Fruit fly (Drosophila melanogaster) whole organism, embryonic: ENCODE data around the gene Tg.

ENCODE experiments used
- Abd-B ChIP-seq: fragments of 200-800 bp; sonication (Bioruptor generic); optimal IDR thresholded peaks from 2 replicates; lab custom pipeline; 2018; ENCODE audit warnings: missing biosample characterization, mild to moderate bottlenecking, missing genetic modification characterization, moderate library complexity
- CG10959 ChIP-seq: fragments of 200-800 bp; sonication (Bioruptor generic); IDR thresholded peaks from 2 replicates; pipeline ENCODE4 v1.3.6; 2022; ENCODE audit warnings: missing biosample characterization, missing genetic modification characterization
- CG11093 ChIP-seq: fragments of 200-800 bp; sonication (Bioruptor generic); IDR thresholded peaks from 3 replicates; pipeline ENCODE4 v1.3.6; 2022; ENCODE audit warnings: missing biosample characterization, missing genetic modification characterization
- CG11695 ChIP-seq: fragments of 200-800 bp; sonication (Bioruptor generic); IDR thresholded peaks from 3 replicates; pipeline ENCODE4 v1.3.6; 2022; ENCODE audit warnings: missing biosample characterization, missing genetic modification characterization
- CG12236 ChIP-seq: fragments of 200-800 bp; sonication (Bioruptor generic); optimal IDR thresholded peaks from 2 replicates; lab custom pipeline; 2016; ENCODE audit warnings: missing biosample characterization, missing genetic modification characterization
- CG12299 ChIP-seq: fragments of 200-800 bp; sonication (Bioruptor generic); optimal IDR thresholded peaks from 2 replicates; lab custom pipeline; 2018; ENCODE audit warnings: missing biosample characterization, mild to moderate bottlenecking, missing genetic modification characterization
- CG13624 ChIP-seq: fragments of 200-800 bp; sonication (Bioruptor generic); optimal IDR thresholded peaks from 2 replicates; lab custom pipeline; 2016; ENCODE audit warnings: missing biosample characterization, missing genetic modification characterization
- CG15696 ChIP-seq: fragments of 200-800 bp; sonication (Bioruptor generic); optimal IDR thresholded peaks from 2 replicates; lab custom pipeline; 2019; ENCODE audit warnings: missing biosample characterization, mild to moderate bottlenecking, missing genetic modification characterization, moderate library complexity
- CG16863 ChIP-seq: fragments of 200-800 bp; sonication (Bioruptor generic); optimal IDR thresholded peaks from 3 replicates; lab custom pipeline; 2016; ENCODE audit warnings: missing biosample characterization, missing genetic modification characterization
- CG17612 ChIP-seq: fragments of 200-800 bp; sonication (Bioruptor generic); IDR thresholded peaks from 2 replicates; pipeline ENCODE4 v1.3.6; 2022; ENCODE audit warnings: missing biosample characterization, missing genetic modification characterization
- CG1832 ChIP-seq: fragments of 200-800 bp; sonication (Bioruptor generic); optimal IDR thresholded peaks from 2 replicates; lab custom pipeline; 2017; ENCODE audit warnings: missing biosample characterization, mild to moderate bottlenecking, missing genetic modification characterization, inconsistent platforms
- CG30431 ChIP-seq: fragments of 200-800 bp; sonication (Bioruptor generic); optimal IDR thresholded peaks from 2 replicates; lab custom pipeline; 2017; ENCODE audit warnings: missing biosample characterization, missing genetic modification characterization
- CG3407 ChIP-seq: fragments of 200-800 bp; sonication (Bioruptor generic); optimal IDR thresholded peaks from 2 replicates; lab custom pipeline; 2018; ENCODE audit warnings: missing biosample characterization, mild to moderate bottlenecking, missing genetic modification characterization
- CG34224 ChIP-seq: fragments of 200-800 bp; sonication (Bioruptor generic); IDR thresholded peaks from 3 replicates; pipeline ENCODE4 v1.3.6; 2022; ENCODE audit warnings: missing biosample characterization, missing genetic modification characterization; ENCODE audit not compliant: partially characterized antibody
- CG34422 ChIP-seq: fragments of 200-800 bp; sonication (Bioruptor generic); IDR thresholded peaks from 3 replicates; pipeline ENCODE4 v1.3.6; 2022; ENCODE audit warnings: missing biosample characterization, missing genetic modification characterization
- CG4730 ChIP-seq: fragments of 200-800 bp; sonication (Bioruptor generic); IDR thresholded peaks from 2 replicates; pipeline ENCODE4 v1.3.6; 2022; ENCODE audit warnings: missing biosample characterization, missing genetic modification characterization
- CG5180 ChIP-seq: fragments of 200-800 bp; sonication (Bioruptor generic); optimal IDR thresholded peaks from 3 replicates; lab custom pipeline; 2017; ENCODE audit warnings: missing biosample characterization, missing genetic modification characterization, mild to moderate bottlenecking, moderate library complexity, missing genetic modification reagents
- CG6272 ChIP-seq: fragments of 200-800 bp; sonication (Bioruptor generic); IDR thresholded peaks from 2 replicates; pipeline ENCODE4 v1.3.6; 2022; ENCODE audit warnings: missing biosample characterization, missing genetic modification characterization
- CG7745 ChIP-seq: fragments of 200-800 bp; sonication (Bioruptor generic); optimal IDR thresholded peaks from 2 replicates; lab custom pipeline; 2018; ENCODE audit warnings: missing biosample characterization, mild to moderate bottlenecking, missing genetic modification characterization, moderate library complexity
- CG7839 ChIP-seq: fragments of 200-800 bp; sonication (Bioruptor generic); optimal IDR thresholded peaks from 3 replicates; lab custom pipeline; 2018; ENCODE audit warnings: missing biosample characterization, mild to moderate bottlenecking, missing genetic modification characterization, moderate library complexity
- CG7928 ChIP-seq: fragments of 200-800 bp; sonication (Bioruptor generic); optimal IDR thresholded peaks from 2 replicates; lab custom pipeline; 2017; ENCODE audit warnings: missing biosample characterization, mild to moderate bottlenecking, missing genetic modification characterization
- CG8089 ChIP-seq: fragments of 200-800 bp; sonication (Bioruptor generic); optimal IDR thresholded peaks from 3 replicates; lab custom pipeline; 2016; ENCODE audit warnings: missing biosample characterization, missing genetic modification characterization
- CG8924 ChIP-seq: fragments of 200-800 bp; optimal IDR thresholded peaks from 3 replicates; lab custom pipeline; 2019; ENCODE audit warnings: missing biosample characterization, mild to moderate bottlenecking, missing genetic modification characterization, moderate library complexity
- CG9215 ChIP-seq: fragments of 200-800 bp; sonication (Bioruptor generic); IDR thresholded peaks from 2 replicates; pipeline ENCODE4 v1.3.6; 2022; ENCODE audit warnings: missing biosample characterization, missing genetic modification characterization
- CG9609 ChIP-seq: fragments of 200-800 bp; sonication (Bioruptor generic); optimal IDR thresholded peaks from 3 replicates; lab custom pipeline; 2016; ENCODE audit warnings: missing biosample characterization, missing genetic modification characterization
- CG9727 ChIP-seq: fragments of 200-800 bp; sonication (Bioruptor generic); optimal IDR thresholded peaks from 3 replicates; lab custom pipeline; 2017; ENCODE audit warnings: missing biosample characterization, mild to moderate bottlenecking, missing genetic modification characterization
- Doc3 ChIP-seq: fragments of 200-800 bp; sonication (Bioruptor generic); IDR thresholded peaks from 3 replicates; pipeline ENCODE4 v1.3.6; 2022; ENCODE audit warnings: missing biosample characterization, missing genetic modification characterization; ENCODE audit not compliant: partially characterized antibody
- HLH54F ChIP-seq: fragments of 200-800 bp; sonication (Bioruptor generic); optimal IDR thresholded peaks from 3 replicates; lab custom pipeline; 2016; ENCODE audit warnings: missing biosample characterization, missing genetic modification characterization
- Hsf ChIP-seq: fragments of 200-800 bp; sonication (Bioruptor generic); optimal IDR thresholded peaks from 3 replicates; lab custom pipeline; 2016; ENCODE audit warnings: missing biosample characterization, missing genetic modification characterization
- Mad ChIP-seq: fragments of 200-800 bp; sonication (Bioruptor generic); optimal IDR thresholded peaks from 2 replicates; lab custom pipeline; 2016; ENCODE audit warnings: missing biosample characterization, missing genetic modification characterization
- Neu2 ChIP-seq: fragments of 200-800 bp; sonication (Bioruptor generic); optimal IDR thresholded peaks from 3 replicates; lab custom pipeline; 2016; ENCODE audit warnings: missing biosample characterization, missing genetic modification characterization, borderline replicate concordance
- Nf-YB ChIP-seq: fragments of 200-800 bp; sonication (Bioruptor generic); optimal IDR thresholded peaks from 3 replicates; lab custom pipeline; 2019; ENCODE audit warnings: missing biosample characterization, mild to moderate bottlenecking, missing genetic modification characterization, moderate library complexity
- NfI ChIP-seq: fragments of 200-800 bp; sonication (Bioruptor generic); optimal IDR thresholded peaks from 3 replicates; lab custom pipeline; 2018; ENCODE audit warnings: missing biosample characterization, mild to moderate bottlenecking, missing genetic modification characterization, moderate library complexity
- Ravus ChIP-seq: fragments of 200-800 bp; sonication (Bioruptor generic); IDR thresholded peaks from 2 replicates; pipeline ENCODE4 v1.3.6; 2022; ENCODE audit warnings: missing biosample characterization, missing genetic modification characterization
- TFAM ChIP-seq: fragments of 200-800 bp; sonication (Bioruptor generic); optimal IDR thresholded peaks from 2 replicates; lab custom pipeline; 2017; ENCODE audit warnings: missing biosample characterization, missing genetic modification characterization, inconsistent platforms
- ato ChIP-seq: fragments of 200-800 bp; sonication (Bioruptor generic); IDR thresholded peaks from 2 replicates; pipeline ENCODE4 v1.3.6; 2022; ENCODE audit warnings: missing biosample characterization, missing genetic modification characterization; ENCODE audit not compliant: partially characterized antibody
- croc ChIP-seq: fragments of 200-800 bp; sonication (Bioruptor generic); conservative IDR thresholded peaks from 3 replicates; pipeline ENCODE4 v1.3.6; 2022; ENCODE audit warnings: missing biosample characterization, missing genetic modification characterization
- crp ChIP-seq, 2 experiments: fragments of 200-800 bp; sonication (Bioruptor generic); optimal IDR thresholded peaks; 2 replicates in 1 of 2; 3 replicates in 1 of 2; lab custom pipeline; 2017; ENCODE audit warnings: missing biosample characterization in 2 of 2, missing genetic modification characterization in 2 of 2, mild to moderate bottlenecking in 1 of 2, moderate library complexity in 1 of 2
- gce ChIP-seq: fragments of 200-800 bp; sonication (Bioruptor generic); IDR thresholded peaks from 3 replicates; pipeline ENCODE4 v1.3.6; 2022; ENCODE audit warnings: missing biosample characterization, missing genetic modification characterization
- gcm ChIP-seq: fragments of 200-800 bp; sonication (Bioruptor generic); optimal IDR thresholded peaks from 2 replicates; lab custom pipeline; 2019; ENCODE audit warnings: missing biosample characterization, mild to moderate bottlenecking, missing genetic modification characterization, moderate library complexity
- gfzf ChIP-seq: fragments of 200-800 bp; sonication (Bioruptor generic); optimal IDR thresholded peaks from 2 replicates; lab custom pipeline; 2016; ENCODE audit warnings: missing biosample characterization, mild to moderate bottlenecking, missing genetic modification characterization, moderate library complexity
- kah ChIP-seq: fragments of 200-800 bp; sonication (Bioruptor generic); optimal IDR thresholded peaks from 2 replicates; lab custom pipeline; 2018; ENCODE audit warnings: missing biosample characterization, mild to moderate bottlenecking, missing genetic modification characterization
- nerfin-2 ChIP-seq: fragments of 200-800 bp; sonication (Bioruptor generic); IDR thresholded peaks from 2 replicates; pipeline ENCODE4 v1.3.6; 2022; ENCODE audit warnings: missing biosample characterization, missing genetic modification characterization; ENCODE audit not compliant: partially characterized antibody
- org-1 ChIP-seq: fragments of 200-800 bp; sonication (Bioruptor generic); optimal IDR thresholded peaks from 2 replicates; lab custom pipeline; 2017; ENCODE audit warnings: missing biosample characterization, missing genetic modification characterization
- pb ChIP-seq: fragments of 200-800 bp; sonication (Bioruptor generic); optimal IDR thresholded peaks from 3 replicates; lab custom pipeline; 2016; ENCODE audit warnings: missing biosample characterization, missing genetic modification characterization
- peb ChIP-seq: fragments of 200-800 bp; sonication (Bioruptor generic); IDR thresholded peaks from 2 replicates; pipeline ENCODE4 v1.3.6; 2022; ENCODE audit warnings: missing biosample characterization, missing genetic modification characterization
- so ChIP-seq: fragments of 200-800 bp; sonication (Bioruptor generic); IDR thresholded peaks from 3 replicates; pipeline ENCODE4 v1.3.6; 2022; ENCODE audit warnings: missing biosample characterization, missing genetic modification characterization
- sob ChIP-seq: fragments of 200-800 bp; sonication (Bioruptor generic); IDR thresholded peaks from 2 replicates; pipeline ENCODE4 v1.3.6; 2022; ENCODE audit warnings: missing biosample characterization, missing genetic modification characterization
- tio ChIP-seq: fragments of 200-800 bp; sonication (Bioruptor generic); optimal IDR thresholded peaks from 2 replicates; lab custom pipeline; 2017; ENCODE audit warnings: missing biosample characterization, missing genetic modification characterization, inconsistent platforms
- toy ChIP-seq: fragments of 200-800 bp; sonication (Bioruptor generic); IDR thresholded peaks from 2 replicates; pipeline ENCODE4 v1.3.6; 2022; ENCODE audit warnings: missing biosample characterization, missing genetic modification characterization
- zen ChIP-seq: fragments of 200-800 bp; sonication (Bioruptor generic); optimal IDR thresholded peaks from 3 replicates; lab custom pipeline; 2018; ENCODE audit warnings: missing biosample characterization, mild to moderate bottlenecking, missing genetic modification characterization, moderate library complexity

Gene Tg

dm6 chr2L:7998655-7999054 is 12.6 kb upstream of the Tg start, which contains the start of gene Sirup (continued):
- TF ChIP-seq CG7745 (tag; lab: Kevin White, UChicago), result no peak
- TF ChIP-seq CG9609 (GFP tag; lab: Kevin White, UChicago), result no peak
- peak; percentile 3 for TF ChIP-seq gcm (GFP tag; lab: Kevin White, UChicago)
- TF ChIP-seq Abd-B (GFP tag; lab: Kevin White, UChicago), result peak; percentile 85
- no peak for TF ChIP-seq CG16863 (GFP tag; lab: Kevin White, UChicago)
- TF ChIP-seq Neu2 (GFP tag; lab: Kevin White, UChicago), result no peak
- TF ChIP-seq CG34224 (GFP tag; lab: Robert Waterston, UW), result no peak
- TF ChIP-seq CG8089 (GFP tag; lab: Kevin White, UChicago), result no peak
- TF ChIP-seq zen (tag; lab: Kevin White, UChicago), result no peak
- TF ChIP-seq Nf-YB (GFP tag; lab: Kevin White, UChicago), result no peak
- TF ChIP-seq pb (GFP tag; lab: Kevin White, UChicago), result no peak
- TF ChIP-seq CG3407 (GFP tag; lab: Kevin White, UChicago), result no peak
- no peak for TF ChIP-seq Hsf (GFP tag; lab: Kevin White, UChicago)
- TF ChIP-seq CG5180 (GFP tag; lab: Kevin White, UChicago), result no peak
- 0 out of 2 replicates have a peak, but pooled peaks have one; percentile 28 for TF ChIP-seq CG10959 (GFP tag; lab: Robert Waterston, UW)
- no peak for TF ChIP-seq Mad (GFP tag; lab: Kevin White, UChicago)
- TF ChIP-seq CG12236 (GFP tag; lab: Kevin White, UChicago), result no peak
- no peak for TF ChIP-seq CG30431 (GFP tag; lab: Kevin White, UChicago)
- TF ChIP-seq CG15696 (tag; lab: Kevin White, UChicago), result no peak
- TF ChIP-seq CG7928 (GFP tag; lab: Kevin White, UChicago), result no peak
- no peak for TF ChIP-seq CG12299
- TF ChIP-seq CG4730 (GFP tag; lab: Robert Waterston, UW), result no peak
- peak; percentile 52; the same call in 1 of the 3 replicates for TF ChIP-seq CG34422 (GFP tag; lab: Robert Waterston, UW)
- no peak for TF ChIP-seq kah (GFP tag; lab: Kevin White, UChicago)
- TF ChIP-seq gfzf (GFP tag; lab: Kevin White, UChicago), result peak; percentile 91
- TF ChIP-seq Doc3, result no peak
- TF ChIP-seq CG8924 (tag; lab: Kevin White, UChicago), result no peak
- TF ChIP-seq CG6272 (GFP tag; lab: Robert Waterston, UW), result no peak
- TF ChIP-seq so, result peak; percentile 58; the same call in 1 of the 3 replicates
- no peak for TF ChIP-seq NfI (GFP tag; lab: Kevin White, UChicago)
- TF ChIP-seq HLH54F, result no peak
- peak; percentile 32 to 86 for TF ChIP-seq crp (GFP tag; optimal IDR thresholded peaks at IDR 0.05; lab: Kevin White, UChicago)
- TF ChIP-seq CG11695 (GFP tag; lab: Robert Waterston, UW), result no peak
- no peak for TF ChIP-seq toy
- TF ChIP-seq tio, result no peak
- TF ChIP-seq nerfin-2 (GFP tag; lab: Robert Waterston, UW), result peak; percentile 38; the same call in 1 of the 2 replicates
- no peak for TF ChIP-seq org-1 (GFP tag; lab: Kevin White, UChicago)
- no peak for TF ChIP-seq CG11093 (GFP tag; lab: Robert Waterston, UW)
- TF ChIP-seq CG9215 (GFP tag; lab: Robert Waterston, UW), result no peak
- no peak for TF ChIP-seq gce (GFP tag; lab: Robert Waterston, UW)
- TF ChIP-seq Ravus, result no peak
- no peak for TF ChIP-seq CG7839 (tag; lab: Kevin White, UChicago)
- TF ChIP-seq TFAM (GFP tag; lab: Kevin White, UChicago), result no peak
- no peak for TF ChIP-seq CG1832 (GFP tag; lab: Kevin White, UChicago)
- no peak for TF ChIP-seq peb (GFP tag; lab: Robert Waterston, UW)
- TF ChIP-seq CG13624 (GFP tag; lab: Kevin White, UChicago), result no peak
- TF ChIP-seq CG17612 (GFP tag; lab: Robert Waterston, UW), result no peak
- no peak for TF ChIP-seq CG9727
- TF ChIP-seq sob (GFP tag; lab: Robert Waterston, UW), result peak; percentile 68
- TF ChIP-seq ato (GFP tag; lab: Robert Waterston, UW), result no peak
- TF ChIP-seq croc (GFP tag; lab: Robert Waterston, UW), result no peak
